Fruit fly (Drosophila melanogaster) S2 (cell line): ENCODE data around the gene CG9338.

Source experiments
- CG8478 ChIP-seq: fragments of >200 bp; optimal IDR thresholded peaks from 2 replicates; lab custom pipeline; 2018
- CTCF ChIP-seq, 2 experiments: fragments of >200 bp; optimal IDR thresholded peaks; 2 replicates each; lab custom pipeline; 2018

DNA sequence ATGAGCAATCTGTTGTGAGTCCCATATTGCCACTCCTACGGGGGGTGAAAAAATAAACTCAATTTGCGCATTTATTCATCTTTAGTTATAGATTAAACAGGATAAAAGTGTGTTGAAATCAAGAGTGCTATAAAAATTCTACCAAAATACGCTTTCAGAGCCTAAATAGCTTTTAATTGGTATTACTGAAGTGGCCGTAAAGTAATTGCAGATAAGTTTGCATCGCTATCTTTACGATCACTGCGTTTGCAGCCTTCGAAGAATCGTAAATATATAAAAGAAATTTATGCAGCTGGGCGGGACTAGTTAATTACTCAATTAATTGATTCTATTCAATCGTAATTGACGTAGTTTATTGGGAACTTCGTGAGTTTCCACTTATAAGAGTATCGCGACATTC lies 22.3 kb downstream of the CG9338 start:
- no peak for TF ChIP-seq CG8478 (lab: Kevin White, UChicago)
- no peak for TF ChIP-seq CTCF (optimal IDR thresholded peaks at IDR 0.05; lab: Kevin White, UChicago)
